ENCODE assay signal across 1 worm cellular context in genomic region chrIII:5554884-5555500, ce11.
TF ChIP-seq lines count a peak whose summit lies in the region.

TSS of gene nmad-1 (minus strand) at chrIII:5554934.
TSS of gene hach-1 (plus strand) at chrIII:5555450.

TF ChIP-seq in whole organism, L1 larva, 84 proteins besides CTCF, POLR2A, EP300 and RAD21 (continued from another document):
- TF ChIP-seq unc-30 (tag; optimal IDR thresholded peaks at IDR 0.05; lab: Kevin White, UChicago) = no peak
- no peak for TF ChIP-seq unc-62 (GFP tag; optimal IDR thresholded peaks at IDR 0.05; lab: Kevin White, UChicago)
- TF ChIP-seq C04F5.9 (tag; optimal IDR thresholded peaks at IDR 0.05; lab: Kevin White, UChicago) = peak; percentile 27
- peak; percentile 64 for TF ChIP-seq elt-2 (tag; optimal IDR thresholded peaks at IDR 0.05; lab: Kevin White, UChicago)
- no peak for TF ChIP-seq sptf-1 (tag; optimal IDR thresholded peaks at IDR 0.05; lab: Kevin White, UChicago)
- no peak for TF ChIP-seq egl-27 (tag; optimal IDR thresholded peaks at IDR 0.05; lab: Kevin White, UChicago)
- TF ChIP-seq ceh-8 (GFP tag; optimal IDR thresholded peaks at IDR 0.05; lab: Kevin White, UChicago) = peak; percentile 74
- TF ChIP-seq unc-86 (tag; optimal IDR thresholded peaks at IDR 0.05; lab: Kevin White, UChicago) = peak; percentile 68
- no peak for TF ChIP-seq ets-5 (GFP tag; IDR thresholded peaks at IDR 0.05; lab: Robert Waterston, UW)
- TF ChIP-seq F16B12.6 (tag; optimal IDR thresholded peaks at IDR 0.05; lab: Kevin White, UChicago) = peak; percentile 24
- peak; percentile 53; the same call in 1 of the 2 replicates for TF ChIP-seq isw-1 (GFP tag; IDR thresholded peaks at IDR 0.05; lab: Robert Waterston, UW)
- peak; percentile 59 for TF ChIP-seq sox-4 (tag; optimal IDR thresholded peaks at IDR 0.05; lab: Kevin White, UChicago)
- TF ChIP-seq nhr-77 (tag; optimal IDR thresholded peaks at IDR 0.05; lab: Kevin White, UChicago) = no peak
- no peak for TF ChIP-seq nhr-11 (tag; optimal IDR thresholded peaks at IDR 0.05; lab: Kevin White, UChicago)
- TF ChIP-seq alr-1 (tag; optimal IDR thresholded peaks at IDR 0.05; lab: Kevin White, UChicago; ENCODE audit: borderline replicate concordance) = no peak
- no peak for TF ChIP-seq fkh-10 (GFP tag; optimal IDR thresholded peaks at IDR 0.05; lab: Kevin White, UChicago)
- TF ChIP-seq sup-37 (GFP tag; optimal IDR thresholded peaks at IDR 0.05; lab: Kevin White, UChicago) = no peak
- no peak for TF ChIP-seq hlh-4 (tag; optimal IDR thresholded peaks at IDR 0.05; lab: Kevin White, UChicago)
